Worm (Caenorhabditis elegans) whole organism, midembryonic: Measurements from ENCODE around the gene Y39F10C.1.

Experiments used
- T22C8.4 ChIP-seq: fragments of 200-800 bp; sonication (Bioruptor generic); IDR thresholded peaks from 2 replicates; pipeline ENCODE4 v1.3.6; 2022; ENCODE audit warnings: missing genetic modification characterization, missing compliant biosample characterization
- flt-1 ChIP-seq: fragments of 200-800 bp; sonication (Bioruptor generic); IDR thresholded peaks from 2 replicates; pipeline ENCODE4 v1.3.6; 2022; ENCODE audit warnings: missing genetic modification characterization, missing compliant biosample characterization
- klf-2 ChIP-seq: fragments of 200-800 bp; sonication (Bioruptor generic); conservative IDR thresholded peaks from 2 replicates; pipeline ENCODE4 v1.3.6; 2022; ENCODE audit warnings: missing genetic modification reagents, missing genetic modification characterization, missing compliant biosample characterization
- med-1 ChIP-seq: sonication (generic microtip); optimal IDR thresholded peaks from 2 replicates; lab custom pipeline; 2017; ENCODE audit warnings: missing genetic modification characterization, mild to moderate bottlenecking, missing compliant biosample characterization, antibody characterized with exemption, missing genetic modification reagents; ENCODE audit not compliant: insufficient read depth
- ref-1 ChIP-seq: fragments of 200-800 bp; sonication (Bioruptor generic); conservative IDR thresholded peaks from 2 replicates; pipeline ENCODE4 v1.3.6; 2022; ENCODE audit warnings: missing genetic modification reagents, missing genetic modification characterization, missing compliant biosample characterization
- tab-1 ChIP-seq: fragments of 200-800 bp; sonication (Bioruptor generic); IDR thresholded peaks from 2 replicates; pipeline ENCODE4 v1.3.6; 2022; ENCODE audit warnings: missing genetic modification characterization, missing compliant biosample characterization
- ztf-23 ChIP-seq: fragments of 200-800 bp; sonication (Bioruptor generic); IDR thresholded peaks from 2 replicates; pipeline ENCODE4 v1.3.6; 2022; ENCODE audit warnings: missing genetic modification reagents, missing genetic modification characterization, missing compliant biosample characterization
- ztf-29 ChIP-seq: fragments of 200-800 bp; sonication (Bioruptor generic); IDR thresholded peaks from 2 replicates; pipeline ENCODE4 v1.3.6; 2022; ENCODE audit warnings: missing genetic modification reagents, missing genetic modification characterization, missing compliant biosample characterization

DNA sequence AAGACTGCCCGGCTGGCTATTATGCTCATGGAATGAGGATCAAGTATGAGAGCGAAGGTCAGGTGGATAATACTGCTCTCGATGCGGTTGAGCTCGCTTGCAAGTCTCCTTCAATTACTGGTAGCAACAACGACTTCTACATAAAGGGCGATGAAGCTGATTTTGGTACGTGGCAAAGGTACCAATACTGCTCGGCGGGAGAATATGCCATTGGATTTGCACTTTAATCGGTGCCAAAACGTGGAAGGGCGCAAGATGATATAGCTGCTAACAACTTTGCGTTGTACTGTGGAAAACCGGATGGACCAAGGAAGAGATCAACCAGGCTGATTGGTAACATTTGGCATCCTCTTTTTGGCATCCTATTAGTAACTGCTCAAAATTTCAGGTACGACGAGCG is 7.5 kb upstream of the Y39F10C.1 start:
- TF ChIP-seq flt-1 (GFP tag; lab: Robert Waterston, UW) (no peak), tab-1 (GFP tag; lab: Robert Waterston, UW) (no peak), ztf-29 (GFP tag; lab: Robert Waterston, UW) (no peak), med-1 (GFP tag; lab: Kevin White, UChicago) (no peak), ztf-23 (GFP tag; lab: Robert Waterston, UW) (no peak), T22C8.4 (no peak), ref-1 (GFP tag; lab: Robert Waterston, UW) (no peak), klf-2 (GFP tag; lab: Robert Waterston, UW) (no peak)
